Worm (Caenorhabditis elegans) whole organism, late embryonic: Measurements from ENCODE around the gene F53G2.13.

Experiments
- ceh-6 ChIP-seq: fragments of 200-800 bp; sonication (Bioruptor generic); optimal IDR thresholded peaks from 2 replicates; lab custom pipeline; 2018; ENCODE audit warnings: mild to moderate bottlenecking, missing genetic modification characterization, missing compliant biosample characterization
- elt-4 ChIP-seq: sonication (generic microtip); optimal IDR thresholded peaks from 2 replicates; lab custom pipeline; 2016; ENCODE audit warnings: missing genetic modification characterization, missing compliant biosample characterization
- hlh-30 ChIP-seq: sonication (generic microtip); optimal IDR thresholded peaks from 2 replicates; lab custom pipeline; 2017; ENCODE audit warnings: antibody characterized with exemption, missing genetic modification characterization, missing compliant biosample characterization; ENCODE audit not compliant: insufficient read depth
- mec-3 ChIP-seq: sonication (generic microtip); optimal IDR thresholded peaks from 2 replicates; lab custom pipeline; 2016; ENCODE audit warnings: borderline replicate concordance, missing genetic modification characterization, missing compliant biosample characterization
- nfya-1 ChIP-seq: sonication (generic microtip); optimal IDR thresholded peaks from 2 replicates; lab custom pipeline; 2017; ENCODE audit warnings: missing genetic modification characterization, mild to moderate bottlenecking, missing compliant biosample characterization, antibody characterized with exemption, moderate library complexity
- pax-1 ChIP-seq: fragments of 150-350 bp; optimal IDR thresholded peaks from 2 replicates; lab custom pipeline; 2014; ENCODE audit warnings: missing biosample characterization, missing genetic modification characterization
- sox-4 ChIP-seq: sonication (generic microtip); optimal IDR thresholded peaks from 2 replicates; lab custom pipeline; 2017; ENCODE audit warnings: mild to moderate bottlenecking, missing genetic modification characterization, inconsistent platforms, missing compliant biosample characterization
- tbx-2 ChIP-seq: sonication (generic microtip); optimal IDR thresholded peaks from 2 replicates; lab custom pipeline; 2016; ENCODE audit warnings: missing genetic modification characterization, missing compliant biosample characterization
- tbx-7 ChIP-seq: sonication (generic microtip); optimal IDR thresholded peaks from 2 replicates; lab custom pipeline; 2016; ENCODE audit warnings: missing genotype, missing genetic modification characterization, missing compliant biosample characterization
- unc-86 ChIP-seq: sonication (generic microtip); optimal IDR thresholded peaks from 2 replicates; lab custom pipeline; 2016; ENCODE audit warnings: missing genetic modification characterization, missing compliant biosample characterization

DNA sequence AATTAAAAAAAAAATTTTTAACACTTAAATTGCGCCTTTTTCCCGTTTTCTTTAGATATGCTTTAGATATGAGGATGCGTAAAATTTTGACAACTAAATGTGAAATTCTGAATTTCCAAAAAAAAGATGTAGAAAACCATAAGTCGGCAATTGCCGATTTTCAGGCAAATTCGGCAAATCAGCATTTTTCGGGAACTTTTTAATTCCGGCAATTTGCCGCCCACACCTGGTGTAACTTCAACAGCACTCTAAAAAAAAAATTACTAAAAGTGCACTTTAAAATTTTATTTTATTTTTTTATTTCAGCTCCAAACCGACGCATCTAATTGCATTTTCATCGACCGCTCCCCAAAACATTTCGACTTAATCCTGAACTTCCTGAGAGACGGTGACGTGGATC, 46.9 kb downstream of the F53G2.13 start, which contains the start of gene K02F6.6:
- TF ChIP-seq sox-4 (tag; lab: Kevin White, UChicago) (no peak), tbx-7 (tag; lab: Kevin White, UChicago) (no peak), tbx-2 (tag; lab: Kevin White, UChicago) (no peak), pax-1 (tag; lab: Kevin White, UChicago) (no peak), hlh-30 (tag; lab: Kevin White, UChicago) (no peak), nfya-1 (tag; lab: Kevin White, UChicago) (no peak), mec-3 (tag; lab: Kevin White, UChicago) (no peak), elt-4 (tag; lab: Kevin White, UChicago) (no peak), ceh-6 (GFP tag; lab: Kevin White, UChicago) (no peak), unc-86 (tag; lab: Kevin White, UChicago) (no peak)
